Worm (Caenorhabditis elegans): Measurements from ENCODE around the gene ZK666.2.

DNA sequence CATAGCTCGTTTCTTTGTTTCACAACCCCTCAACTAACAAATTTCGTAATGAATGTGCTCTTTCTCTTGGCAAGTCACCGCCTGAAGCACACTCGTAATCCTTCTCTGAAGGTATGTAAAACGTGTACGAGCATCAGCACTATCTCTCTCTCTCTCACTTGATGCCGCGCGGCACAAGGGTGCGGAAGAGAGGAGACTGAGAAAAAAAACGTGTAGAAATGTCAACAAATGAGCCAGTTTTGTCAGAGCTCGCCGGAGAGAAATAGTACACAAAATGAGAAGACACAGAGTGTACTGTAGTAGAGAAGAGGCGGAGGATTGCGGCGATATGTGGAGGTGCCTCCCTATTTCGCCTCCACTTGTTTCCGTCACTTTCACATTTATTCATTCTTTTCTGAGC is 38.6 kb upstream of the ZK666.2 start, which contains the start of gene F59B10.3:
- TF ChIP-seq klf-2 (GFP tag; conservative IDR thresholded peaks at IDR 0.05) (no peak), ztf-23 (GFP tag; IDR thresholded peaks at IDR 0.05) (no peak), T22C8.4 (GFP tag; IDR thresholded peaks at IDR 0.05) (no peak)

All from whole organism, midembryonic.